Worm (Caenorhabditis elegans) whole organism, L4 larva: ENCODE results near the gene F13E9.11.

Experiments
- D1046.2 ChIP-seq: fragments of 200-800 bp; sonication (Bioruptor generic); IDR thresholded peaks from 2 replicates; pipeline ENCODE4 v1.3.6; 2022; ENCODE audit warnings: missing genetic modification characterization, missing compliant biosample characterization
- aly-2 ChIP-seq: sonication (generic microtip); optimal IDR thresholded peaks from 2 replicates; lab custom pipeline; 2018; ENCODE audit warnings: missing biosample characterization, missing genetic modification characterization
- attf-4 ChIP-seq: sonication (generic microtip); optimal IDR thresholded peaks from 3 replicates; lab custom pipeline; 2017; ENCODE audit warnings: missing biosample characterization, missing genetic modification characterization
- ceh-20 ChIP-seq: fragments of 200-800 bp; sonication (Bioruptor generic); IDR thresholded peaks from 2 replicates; pipeline ENCODE4 v1.3.6; 2022; ENCODE audit warnings: missing genetic modification reagents, missing genetic modification characterization, missing compliant biosample characterization
- fkh-10 ChIP-seq: fragments of 150-350 bp; optimal IDR thresholded peaks from 2 replicates; lab custom pipeline; 2014; ENCODE audit warnings: missing biosample characterization, missing genetic modification reagents, missing genetic modification characterization
- hlh-30 ChIP-seq: sonication (generic microtip); optimal IDR thresholded peaks from 2 replicates; lab custom pipeline; 2017; ENCODE audit warnings: antibody characterized with exemption, mild to moderate bottlenecking, missing genetic modification characterization, missing compliant biosample characterization; ENCODE audit not compliant: insufficient read depth
- lin-39 ChIP-seq: fragments of 150-350 bp; optimal IDR thresholded peaks from 2 replicates; lab custom pipeline; 2014; ENCODE audit warnings: missing biosample characterization, missing genetic modification reagents, missing genetic modification characterization
- mxl-3 ChIP-seq: fragments of 200-800 bp; sonication (Bioruptor generic); optimal IDR thresholded peaks from 2 replicates; lab custom pipeline; 2018; ENCODE audit warnings: mild to moderate bottlenecking, missing genetic modification characterization, missing compliant biosample characterization
- nhr-48 ChIP-seq: sonication (generic microtip); optimal IDR thresholded peaks from 2 replicates; lab custom pipeline; 2016; ENCODE audit warnings: mild to moderate bottlenecking, missing genetic modification characterization, missing compliant biosample characterization
- nhr-6 ChIP-seq: fragments of 150-350 bp; optimal IDR thresholded peaks from 2 replicates; lab custom pipeline; 2014; ENCODE audit warnings: missing biosample characterization, missing genetic modification characterization
- unc-62 ChIP-seq, 3 experiments: fragments of 150-350 bp in 1 of 3; sonication (generic microtip); optimal IDR thresholded peaks in 2 of 3; peaks in 1 of 3; 1 replicate in 1 of 3; 2 replicates in 2 of 3; lab custom pipeline; 2014 to 2017; ENCODE audit warnings: missing biosample characterization in 3 of 3, missing genetic modification characterization in 3 of 3, missing genetic modification reagents in 3 of 3, missing genotype in 1 of 3

ce11 chrIV:10832148-10832547, 36.8 kb downstream of the F13E9.11 start, which contains the start of gene best-15:
- TF ChIP-seq lin-39 (tag; lab: Kevin White, UChicago), result no peak
- no peak for TF ChIP-seq nhr-48
- no peak for TF ChIP-seq fkh-10 (GFP tag; lab: Kevin White, UChicago)
- no peak for TF ChIP-seq unc-62 (GFP tag; optimal IDR thresholded peaks at IDR 0.05 in 1 of 2; lab: Kevin White, UChicago)
- TF ChIP-seq unc-62 (tag; optimal IDR thresholded peaks at IDR 0.05; lab: Kevin White, UChicago), result no peak
- TF ChIP-seq D1046.2 (GFP tag; lab: Robert Waterston, UW), result no peak
- TF ChIP-seq nhr-6 (tag; lab: Kevin White, UChicago), result no peak
- TF ChIP-seq mxl-3 (GFP tag; lab: Kevin White, UChicago), result no peak
- TF ChIP-seq hlh-30, result no peak
- TF ChIP-seq attf-4 (tag; lab: Kevin White, UChicago), result no peak
- no peak for TF ChIP-seq aly-2
- TF ChIP-seq ceh-20 (GFP tag; lab: Robert Waterston, UW), result no peak
